Fruit fly (Drosophila melanogaster) whole organism, embryonic: ENCODE data around the gene CG15461.

Source experiments
- Asciz ChIP-seq: fragments of 200-800 bp; sonication (Bioruptor generic); optimal IDR thresholded peaks from 2 replicates; lab custom pipeline; 2017; ENCODE audit warnings: missing biosample characterization, mild to moderate bottlenecking, missing genetic modification characterization, missing genetic modification reagents
- Bgb ChIP-seq: fragments of 200-800 bp; sonication (Bioruptor generic); IDR thresholded peaks from 2 replicates; pipeline ENCODE4 v1.3.6; 2022; ENCODE audit warnings: missing biosample characterization, missing genetic modification characterization; ENCODE audit not compliant: partially characterized antibody
- Blimp-1 ChIP-seq: fragments of 200-800 bp; sonication (Bioruptor generic); optimal IDR thresholded peaks from 3 replicates; lab custom pipeline; 2018; ENCODE audit warnings: missing biosample characterization, missing genetic modification characterization, mild to moderate bottlenecking, moderate library complexity, missing genetic modification reagents
- BtbVII ChIP-seq: fragments of 200-800 bp; sonication (Bioruptor generic); optimal IDR thresholded peaks from 3 replicates; lab custom pipeline; 2017; ENCODE audit warnings: missing biosample characterization, mild to moderate bottlenecking, missing genetic modification characterization
- CG10565 ChIP-seq: fragments of 200-800 bp; sonication (Bioruptor generic); optimal IDR thresholded peaks from 3 replicates; lab custom pipeline; 2016; ENCODE audit warnings: missing biosample characterization, mild to moderate bottlenecking, missing genetic modification characterization
- CG11695 ChIP-seq: fragments of 200-800 bp; sonication (Bioruptor generic); IDR thresholded peaks from 3 replicates; pipeline ENCODE4 v1.3.6; 2022; ENCODE audit warnings: missing biosample characterization, missing genetic modification characterization
- CG12659 ChIP-seq: fragments of 200-800 bp; sonication (Bioruptor generic); optimal IDR thresholded peaks from 3 replicates; lab custom pipeline; 2017; ENCODE audit warnings: mild to moderate bottlenecking, missing biosample characterization, missing genetic modification reagents, missing genetic modification characterization
- CG17359 ChIP-seq: fragments of 200-800 bp; sonication (Bioruptor generic); optimal IDR thresholded peaks from 3 replicates; lab custom pipeline; 2018; ENCODE audit warnings: missing biosample characterization, mild to moderate bottlenecking, missing genetic modification characterization, moderate library complexity
- CG18262 ChIP-seq: fragments of 200-800 bp; optimal IDR thresholded peaks from 3 replicates; lab custom pipeline; 2019; ENCODE audit warnings: missing biosample characterization, mild to moderate bottlenecking, missing genetic modification characterization, moderate library complexity
- CG1832 ChIP-seq: fragments of 200-800 bp; sonication (Bioruptor generic); optimal IDR thresholded peaks from 2 replicates; lab custom pipeline; 2017; ENCODE audit warnings: missing biosample characterization, mild to moderate bottlenecking, missing genetic modification characterization, inconsistent platforms
- CG18599 ChIP-seq: fragments of 200-800 bp; sonication (Bioruptor generic); optimal IDR thresholded peaks from 3 replicates; lab custom pipeline; 2017; ENCODE audit warnings: missing biosample characterization, missing genetic modification characterization, mild to moderate bottlenecking, moderate library complexity, missing genetic modification reagents
- CG30431 ChIP-seq: fragments of 200-800 bp; sonication (Bioruptor generic); optimal IDR thresholded peaks from 2 replicates; lab custom pipeline; 2017; ENCODE audit warnings: missing biosample characterization, missing genetic modification characterization
- CG32532 ChIP-seq: fragments of 200-800 bp; sonication (Bioruptor generic); IDR thresholded peaks from 2 replicates; pipeline ENCODE4 v1.3.6; 2022; ENCODE audit warnings: missing biosample characterization, missing genetic modification characterization
- CG32767 ChIP-seq: fragments of 200-800 bp; sonication (Bioruptor generic); IDR thresholded peaks from 2 replicates; pipeline ENCODE4 v1.3.6; 2022; ENCODE audit warnings: missing biosample characterization, missing genetic modification characterization
- CG3281 ChIP-seq: fragments of 200-800 bp; sonication (Bioruptor generic); optimal IDR thresholded peaks from 3 replicates; lab custom pipeline; 2017; ENCODE audit warnings: missing biosample characterization, mild to moderate bottlenecking, missing genetic modification characterization
- CG34376 ChIP-seq: fragments of 200-800 bp; sonication (Bioruptor generic); optimal IDR thresholded peaks from 2 replicates; lab custom pipeline; 2018; ENCODE audit warnings: missing biosample characterization, mild to moderate bottlenecking, missing genetic modification characterization
- CG34422 ChIP-seq: fragments of 200-800 bp; sonication (Bioruptor generic); IDR thresholded peaks from 3 replicates; pipeline ENCODE4 v1.3.6; 2022; ENCODE audit warnings: missing biosample characterization, missing genetic modification characterization
- CG3838 ChIP-seq: fragments of 200-800 bp; sonication (Bioruptor generic); optimal IDR thresholded peaks from 3 replicates; lab custom pipeline; 2016; ENCODE audit warnings: missing biosample characterization, missing genetic modification characterization
- CG3847 ChIP-seq: fragments of 200-800 bp; sonication (Bioruptor generic); IDR thresholded peaks from 2 replicates; pipeline ENCODE4 v1.3.6; 2022; ENCODE audit warnings: missing biosample characterization, missing genetic modification characterization
- CG4617 ChIP-seq: fragments of 200-800 bp; sonication (Bioruptor generic); optimal IDR thresholded peaks from 3 replicates; lab custom pipeline; 2016; ENCODE audit warnings: missing biosample characterization, missing genetic modification characterization, borderline replicate concordance
- CG6813 ChIP-seq: fragments of 200-800 bp; sonication (Bioruptor generic); optimal IDR thresholded peaks from 2 replicates; lab custom pipeline; 2017; ENCODE audit warnings: missing biosample characterization, missing genetic modification characterization, mild to moderate bottlenecking, moderate library complexity, missing genetic modification reagents
- CG7963 ChIP-seq: fragments of 200-800 bp; sonication (Bioruptor generic); IDR thresholded peaks from 3 replicates; pipeline ENCODE4 v1.3.6; 2022; ENCODE audit warnings: missing biosample characterization, missing genetic modification characterization; ENCODE audit not compliant: partially characterized antibody
- CG9437 ChIP-seq: fragments of 200-800 bp; sonication (Bioruptor generic); optimal IDR thresholded peaks from 2 replicates; lab custom pipeline; 2018; ENCODE audit warnings: missing biosample characterization, mild to moderate bottlenecking, missing genetic modification characterization
- CG9609 ChIP-seq: fragments of 200-800 bp; sonication (Bioruptor generic); optimal IDR thresholded peaks from 3 replicates; lab custom pipeline; 2016; ENCODE audit warnings: missing biosample characterization, missing genetic modification characterization
- CG9727 ChIP-seq: fragments of 200-800 bp; sonication (Bioruptor generic); optimal IDR thresholded peaks from 3 replicates; lab custom pipeline; 2017; ENCODE audit warnings: missing biosample characterization, mild to moderate bottlenecking, missing genetic modification characterization
- CrebB ChIP-seq: fragments of 200-800 bp; sonication (Bioruptor generic); optimal IDR thresholded peaks from 3 replicates; lab custom pipeline; 2018; ENCODE audit warnings: missing biosample characterization, mild to moderate bottlenecking, missing genetic modification characterization
- Deaf1 ChIP-seq: fragments of 200-800 bp; optimal IDR thresholded peaks from 3 replicates; lab custom pipeline; 2019; ENCODE audit warnings: missing biosample characterization, mild to moderate bottlenecking, missing genetic modification characterization, moderate library complexity
- Dref ChIP-seq: fragments of 200-800 bp; sonication (Bioruptor generic); IDR thresholded peaks from 2 replicates; pipeline ENCODE4 v1.3.6; 2022; ENCODE audit warnings: missing biosample characterization, missing genetic modification characterization
- Eip74EF ChIP-seq, 2 experiments: fragments of 200-800 bp in 1 of 2; fragments of >200 bp in 1 of 2; sonication (Bioruptor generic) in 1 of 2; optimal IDR thresholded peaks; 2 replicates each; lab custom pipeline; 2017 to 2019; ENCODE audit warnings: missing biosample characterization in 2 of 2, missing genetic modification characterization in 2 of 2, mild to moderate bottlenecking in 1 of 2, moderate library complexity in 1 of 2
- Fer1 ChIP-seq: fragments of 200-800 bp; sonication (Bioruptor generic); optimal IDR thresholded peaks from 2 replicates; lab custom pipeline; 2017; ENCODE audit warnings: missing biosample characterization, mild to moderate bottlenecking, missing genetic modification characterization
- Hmr ChIP-seq: fragments of 200-800 bp; sonication (Bioruptor generic); optimal IDR thresholded peaks from 3 replicates; lab custom pipeline; 2017; ENCODE audit warnings: mild to moderate bottlenecking, missing biosample characterization, missing genetic modification reagents, missing genetic modification characterization
- Meics ChIP-seq: fragments of 200-800 bp; sonication (Bioruptor generic); optimal IDR thresholded peaks from 2 replicates; lab custom pipeline; 2017; ENCODE audit warnings: missing biosample characterization, mild to moderate bottlenecking, missing genetic modification characterization
- Spps ChIP-seq: fragments of 200-800 bp; sonication (Bioruptor generic); optimal IDR thresholded peaks from 2 replicates; lab custom pipeline; 2018; ENCODE audit warnings: missing biosample characterization, mild to moderate bottlenecking, missing genetic modification characterization
- chif ChIP-seq, 2 experiments: fragments of 200-800 bp; sonication (Bioruptor generic); optimal IDR thresholded peaks; 3 replicates each; lab custom pipeline; 2016; ENCODE audit warnings: missing biosample characterization in 2 of 2, missing genetic modification characterization in 2 of 2
- ci ChIP-seq: fragments of 200-800 bp; sonication (Bioruptor generic); IDR thresholded peaks from 3 replicates; pipeline ENCODE4 v1.3.6; 2022; ENCODE audit warnings: missing biosample characterization, missing genetic modification characterization
- corto ChIP-seq: fragments of 200-800 bp; sonication (Bioruptor generic); optimal IDR thresholded peaks from 2 replicates; lab custom pipeline; 2016; ENCODE audit warnings: missing biosample characterization, mild to moderate bottlenecking, missing genetic modification characterization, moderate library complexity
- crol ChIP-seq: fragments of 200-800 bp; sonication (Bioruptor generic); IDR thresholded peaks from 2 replicates; pipeline ENCODE4 v1.3.6; 2022; ENCODE audit warnings: missing biosample characterization, missing genetic modification characterization
- dmrt99B ChIP-seq: fragments of 200-800 bp; sonication (Bioruptor generic); optimal IDR thresholded peaks from 2 replicates; lab custom pipeline; 2018; ENCODE audit warnings: missing biosample characterization, mild to moderate bottlenecking, missing genetic modification characterization, moderate library complexity
- eyg ChIP-seq: fragments of 200-800 bp; sonication (Bioruptor generic); optimal IDR thresholded peaks from 3 replicates; lab custom pipeline; 2016; ENCODE audit warnings: missing biosample characterization, missing genetic modification characterization
- fd64A ChIP-seq: fragments of 200-800 bp; sonication (Bioruptor generic); optimal IDR thresholded peaks from 3 replicates; lab custom pipeline; 2018; ENCODE audit warnings: missing biosample characterization, mild to moderate bottlenecking, missing genetic modification characterization
- fd96Cb ChIP-seq: fragments of 200-800 bp; sonication (Bioruptor generic); optimal IDR thresholded peaks from 2 replicates; lab custom pipeline; 2018; ENCODE audit warnings: missing biosample characterization, mild to moderate bottlenecking, missing genetic modification characterization, moderate library complexity
- gem ChIP-seq: fragments of 200-800 bp; sonication (Bioruptor generic); optimal IDR thresholded peaks from 2 replicates; lab custom pipeline; 2019; ENCODE audit warnings: missing biosample characterization, mild to moderate bottlenecking, missing genetic modification characterization, moderate library complexity
- ranshi ChIP-seq: fragments of 200-800 bp; sonication (Bioruptor generic); IDR thresholded peaks from 2 replicates; pipeline ENCODE4 v1.3.6; 2022; ENCODE audit warnings: missing biosample characterization, missing genetic modification characterization
- scrt ChIP-seq: fragments of 200-800 bp; sonication (Bioruptor generic); optimal IDR thresholded peaks from 2 replicates; lab custom pipeline; 2018; ENCODE audit warnings: missing biosample characterization, mild to moderate bottlenecking, missing genetic modification characterization, moderate library complexity
- sens ChIP-seq: fragments of 200-800 bp; sonication (Bioruptor generic); peaks from one replicate; lab custom pipeline; 2016; ENCODE audit warnings: missing biosample characterization, missing genetic modification characterization
- stc ChIP-seq: fragments of 200-800 bp; sonication (Bioruptor generic); IDR thresholded peaks from 2 replicates; pipeline ENCODE4 v1.3.6; 2022; ENCODE audit warnings: missing biosample characterization, missing genetic modification characterization
- tgo ChIP-seq: fragments of 200-800 bp; sonication (Bioruptor generic); IDR thresholded peaks from 3 replicates; pipeline ENCODE4 v1.3.6; 2022; ENCODE audit warnings: missing biosample characterization, missing genetic modification characterization
- ttk ChIP-seq: fragments of 200-800 bp; sonication (Bioruptor generic); IDR thresholded peaks from 2 replicates; pipeline ENCODE4 v2.1.2; 2022; ENCODE audit warnings: missing biosample characterization, missing genetic modification characterization
- vfl ChIP-seq: fragments of 200-800 bp; sonication (Bioruptor generic); optimal IDR thresholded peaks from 2 replicates; lab custom pipeline; 2016; ENCODE audit warnings: missing biosample characterization, missing genetic modification characterization

CG15461 gene

DNA sequence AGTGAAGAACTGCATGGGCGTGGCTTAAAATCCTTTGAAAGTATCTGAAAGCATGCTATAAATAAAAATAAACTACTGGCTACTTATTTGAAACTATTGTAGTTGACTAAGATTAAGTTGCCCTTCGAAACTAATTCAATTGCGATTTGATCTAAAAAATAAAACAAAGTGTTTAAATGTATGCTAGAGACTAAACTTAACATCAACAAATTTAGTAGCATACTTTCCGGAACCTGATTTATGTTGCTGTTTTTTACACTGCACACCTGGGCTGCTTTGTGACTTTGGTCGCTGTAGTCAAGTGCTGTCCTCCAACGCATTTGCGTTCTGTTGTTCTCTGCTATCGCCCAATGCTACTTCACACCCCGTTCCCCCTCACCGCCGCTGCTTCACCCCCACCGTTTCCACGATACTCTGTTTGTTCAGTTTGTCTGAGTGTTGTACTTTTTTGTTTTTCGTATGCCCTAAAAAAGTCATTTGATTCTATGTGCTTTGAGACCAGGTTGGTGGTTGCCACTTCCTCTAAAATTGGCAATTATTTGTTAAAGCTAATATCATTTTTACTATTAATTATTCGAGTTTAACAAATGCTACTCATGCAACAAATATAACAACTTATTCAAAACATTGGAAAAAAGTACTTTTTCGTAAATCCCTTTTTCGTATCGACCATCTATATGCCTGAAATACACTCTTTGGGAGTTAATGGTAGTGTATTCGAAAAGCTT is 17.0 kb downstream of the CG15461 start (continued):
- TF ChIP-seq crol (peak; percentile 91), fd64A (no peak), Deaf1 (tag; lab: Kevin White, UChicago) (peak; percentile 21), sens (GFP tag; lab: Kevin White, UChicago) (peak; percentile 81), CG10565 (no peak), CG3281 (GFP tag; lab: Kevin White, UChicago) (peak; percentile 50), corto (GFP tag; lab: Kevin White, UChicago) (peak; percentile 3), BtbVII (GFP tag; lab: Kevin White, UChicago) (peak; percentile 58), CG9609 (GFP tag; lab: Kevin White, UChicago) (no peak), vfl (GFP tag; lab: Kevin White, UChicago) (no peak), Meics (GFP tag; lab: Kevin White, UChicago) (peak; percentile 58), CG3847 (no peak), CG34422 (GFP tag; lab: Robert Waterston, UW) (no peak), fd96Cb (tag; lab: Kevin White, UChicago) (peak; percentile 34), CG7963 (no peak), tgo (GFP tag; lab: Robert Waterston, UW) (peak; percentile 28; the same call in 1 of the 3 replicates), CG9727 (GFP tag; lab: Kevin White, UChicago) (peak; percentile 5), CG18262 (tag; lab: Kevin White, UChicago) (peak; percentile 50), CG11695 (GFP tag; lab: Robert Waterston, UW) (no peak), Spps (tag; lab: Kevin White, UChicago) (no peak), scrt (peak; percentile 38), Bgb (GFP tag; lab: Robert Waterston, UW) (no peak), gem (tag; lab: Kevin White, UChicago) (peak; percentile 65), ranshi (GFP tag; lab: Robert Waterston, UW) (no peak), eyg (no peak), CG30431 (no peak), CG9437 (peak; percentile 49), CG6813 (GFP tag; lab: Kevin White, UChicago) (no peak), Fer1 (peak; percentile 77), CG3838 (GFP tag; lab: Kevin White, UChicago) (no peak), CG32767 (GFP tag; lab: Robert Waterston, UW) (no peak), CG17359 (tag; lab: Kevin White, UChicago) (peak; percentile 42), Dref (no peak), CG18599 (GFP tag; lab: Kevin White, UChicago) (peak; percentile 80), CrebB (tag; lab: Kevin White, UChicago) (no peak), CG4617 (GFP tag; lab: Kevin White, UChicago) (no peak), Hmr (GFP tag; lab: Kevin White, UChicago) (peak; percentile 68), CG1832 (GFP tag; lab: Kevin White, UChicago) (no peak), Eip74EF (GFP tag; optimal IDR thresholded peaks at IDR 0.05; lab: Kevin White, UChicago) (peak in 1 of 2 experiments; percentile 27), CG32532 (GFP tag; lab: Robert Waterston, UW) (no peak), CG12659 (peak; percentile 47), CG34376 (GFP tag; lab: Kevin White, UChicago) (peak; percentile 53), ttk (GFP tag; lab: Robert Waterston, UW) (peak; percentile 26; the same call in 1 of the 2 replicates), ci (GFP tag; lab: Robert Waterston, UW) (no peak), stc (GFP tag; lab: Robert Waterston, UW) (no peak), dmrt99B (tag; lab: Kevin White, UChicago) (peak; percentile 70), chif (GFP tag; optimal IDR thresholded peaks at IDR 0.05; lab: Kevin White, UChicago) (peak in 1 of 2 experiments; percentile 22), Asciz (GFP tag; lab: Kevin White, UChicago) (peak; percentile 32), Blimp-1 (GFP tag; lab: Kevin White, UChicago) (peak; percentile 50)
